Worm (Caenorhabditis elegans): ENCODE results near the gene del-9.

DNA sequence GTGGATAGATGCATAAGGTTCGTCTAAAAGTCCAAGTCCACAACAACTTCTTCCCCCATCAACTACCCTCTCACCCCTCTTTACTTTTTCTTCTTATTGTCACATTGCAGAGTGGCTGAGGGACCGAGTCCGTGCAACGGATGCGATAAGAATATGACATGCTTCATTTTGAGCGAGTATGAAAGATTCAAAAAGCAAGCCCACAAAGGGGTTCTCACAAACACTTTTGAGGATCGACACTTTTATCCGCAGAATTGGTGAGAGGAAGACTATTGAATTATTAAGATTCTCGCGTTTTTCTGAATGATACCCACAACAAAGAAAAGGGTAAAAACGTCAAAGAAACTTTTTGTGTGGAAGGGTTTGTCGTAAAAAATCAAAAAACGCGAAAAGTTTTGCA lies 8.5 kb upstream of the del-9 start:
- TF ChIP-seq snpc-4 (GFP tag; optimal IDR thresholded peaks at IDR 0.05) (no peak), snpc-4 (tag; optimal IDR thresholded peaks at IDR 0.05) (no peak), somi-1 (GFP tag; optimal IDR thresholded peaks at IDR 0.05) (no peak), attf-3 (GFP tag; conservative IDR thresholded peaks at IDR 0.05) (no peak), repo-1 (tag; optimal IDR thresholded peaks at IDR 0.05) (no peak), F39B2.1 (GFP tag; IDR thresholded peaks at IDR 0.05) (no peak), unc-62 (GFP tag; optimal IDR thresholded peaks at IDR 0.05) (no peak), ztf-18 (tag; optimal IDR thresholded peaks at IDR 0.05) (no peak), fkh-3 (tag; optimal IDR thresholded peaks at IDR 0.05) (no peak), rec-8 (tag; optimal IDR thresholded peaks at IDR 0.05) (no peak), egl-18 (GFP tag; IDR thresholded peaks at IDR 0.05) (no peak), ama-1 (optimal IDR thresholded peaks at IDR 0.05) (no peak), ama-1 (GFP tag; optimal IDR thresholded peaks at IDR 0.05) (no peak), unc-130 (GFP tag; optimal IDR thresholded peaks at IDR 0.05) (no peak)

Data from whole organism, young adult.